Comparison of ENCODE assay signal across 8 worm cellular contexts in the genomic region with DNA sequence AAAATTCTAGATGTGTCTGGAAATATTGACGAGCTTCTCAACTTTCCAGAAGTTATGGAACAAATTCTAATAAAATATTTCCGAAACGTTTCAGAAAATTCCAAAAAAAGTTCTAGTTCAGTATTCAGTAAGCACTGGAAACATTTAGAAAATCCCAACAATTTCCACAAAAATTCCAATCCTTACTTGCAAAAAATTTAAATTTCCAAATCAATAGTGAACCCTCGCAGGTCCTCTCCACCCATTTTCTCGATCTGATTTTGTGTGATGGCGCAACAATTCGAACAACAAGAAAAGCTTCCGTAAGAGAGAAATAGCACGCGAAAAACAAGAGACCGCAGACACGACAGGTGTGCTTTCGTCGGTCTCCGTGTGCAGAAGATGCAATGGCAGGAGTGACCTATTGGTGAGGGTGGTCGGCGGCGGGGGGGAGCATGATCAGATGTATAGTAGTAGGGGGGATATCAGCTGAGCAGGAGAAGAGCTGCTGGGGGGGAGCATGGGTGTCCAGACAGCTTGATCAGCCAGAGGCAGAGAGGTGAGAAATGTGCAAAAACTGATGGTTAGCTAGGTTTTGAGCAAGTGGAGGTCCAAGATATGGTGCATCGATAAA.
TF ChIP-seq lines count a peak whose summit lies in the region.

No protein-coding gene starts in this region.

TF ChIP-seq in whole organism, L1 larva, 84 proteins besides CTCF, POLR2A, EP300 and RAD21 (continues in another document):
- TF ChIP-seq lin-35 (GFP tag; optimal IDR thresholded peaks at IDR 0.05; lab: Kevin White, UChicago) = no peak
- TF ChIP-seq fos-1 (tag; optimal IDR thresholded peaks at IDR 0.05; lab: Kevin White, UChicago) = no peak
- TF ChIP-seq nhr-71 (tag; optimal IDR thresholded peaks at IDR 0.05; lab: Kevin White, UChicago) = peak; percentile 50
- peak; percentile 73 for TF ChIP-seq rnt-1 (tag; optimal IDR thresholded peaks at IDR 0.05; lab: Kevin White, UChicago)
- TF ChIP-seq tbx-2 (tag; optimal IDR thresholded peaks at IDR 0.05; lab: Kevin White, UChicago) = no peak
- TF ChIP-seq unc-86 (tag; optimal IDR thresholded peaks at IDR 0.05; lab: Kevin White, UChicago) = no peak
- TF ChIP-seq nhr-19 (GFP tag; conservative IDR thresholded peaks at IDR 0.05; lab: Robert Waterston, UW) = peak; percentile 32
- TF ChIP-seq efl-1 (optimal IDR thresholded peaks at IDR 0.05; lab: Kevin White, UChicago) = no peak
- peak in 1 of 2 experiments; percentile 37 for TF ChIP-seq efl-1 (GFP tag; optimal IDR thresholded peaks at IDR 0.05 in 1 of 2; lab: Kevin White, UChicago)
- TF ChIP-seq efl-3 (GFP tag; optimal IDR thresholded peaks at IDR 0.05; lab: Kevin White, UChicago) = no peak

TF ChIP-seq in whole organism, L2 larva, 48 proteins besides CTCF, POLR2A, EP300 and RAD21:
- no peak for TF ChIP-seq nhr-21 (tag; optimal IDR thresholded peaks at IDR 0.05; lab: Kevin White, UChicago)
- no peak for TF ChIP-seq nhr-10 (tag; optimal IDR thresholded peaks at IDR 0.05; lab: Kevin White, UChicago)
- TF ChIP-seq F13H6.1 (tag; optimal IDR thresholded peaks at IDR 0.05; lab: Kevin White, UChicago) = peak; percentile 72

TF ChIP-seq in whole organism, L3 larva, 47 proteins besides CTCF, POLR2A, EP300 and RAD21:
- TF ChIP-seq nfya-1 (tag; optimal IDR thresholded peaks at IDR 0.05; lab: Kevin White, UChicago; ENCODE audit: insufficient read depth) = peak; percentile 1
- no peak for TF ChIP-seq pha-4 (tag; optimal IDR thresholded peaks at IDR 0.05; lab: Kevin White, UChicago)

TF ChIP-seq in whole organism, L4 larva, 104 proteins besides CTCF, POLR2A, EP300 and RAD21:
- no peak for TF ChIP-seq vab-7 (GFP tag; IDR thresholded peaks at IDR 0.05; lab: Robert Waterston, UW)
- TF ChIP-seq aha-1 (tag; lab: Kevin White, UChicago) = peak; percentile 96
- no peak for TF ChIP-seq Y48G9A.11 (GFP tag; IDR thresholded peaks at IDR 0.05; lab: Robert Waterston, UW)
- no peak for TF ChIP-seq ceh-32 (tag; optimal IDR thresholded peaks at IDR 0.05; lab: Kevin White, UChicago; ENCODE audit: poor library complexity)
- no peak for TF ChIP-seq lim-7 (GFP tag; IDR thresholded peaks at IDR 0.05; lab: Robert Waterston, UW)
- peak; percentile 48 for TF ChIP-seq hlh-11 (tag; optimal IDR thresholded peaks at IDR 0.05; lab: Kevin White, UChicago)
- no peak for TF ChIP-seq ces-1 (GFP tag; optimal IDR thresholded peaks at IDR 0.05; lab: Kevin White, UChicago)
- no peak for TF ChIP-seq ztf-7 (tag; optimal IDR thresholded peaks at IDR 0.05; lab: Kevin White, UChicago)
- no peak for TF ChIP-seq lir-3 (tag; optimal IDR thresholded peaks at IDR 0.05; lab: Kevin White, UChicago)
- TF ChIP-seq madf-9 (GFP tag; conservative IDR thresholded peaks at IDR 0.05; lab: Robert Waterston, UW) = no peak
- TF ChIP-seq ceh-28 (tag; optimal IDR thresholded peaks at IDR 0.05; lab: Kevin White, UChicago) = no peak
- TF ChIP-seq set-16 (GFP tag; IDR thresholded peaks at IDR 0.05; lab: Robert Waterston, UW) = peak; percentile 62
- TF ChIP-seq ZK337.2 (GFP tag; IDR thresholded peaks at IDR 0.05; lab: Robert Waterston, UW) = 0 out of 2 replicates have a peak, but pooled peaks have one; percentile 22
- TF ChIP-seq madf-5 (GFP tag; IDR thresholded peaks at IDR 0.05; lab: Robert Waterston, UW) = no peak

TF ChIP-seq in whole organism, early embryonic, 17 proteins besides CTCF, POLR2A, EP300 and RAD21:
- no peak for TF ChIP-seq B0310.2 (tag; optimal IDR thresholded peaks at IDR 0.05; lab: Kevin White, UChicago)
- no peak for TF ChIP-seq tra-4 (tag; optimal IDR thresholded peaks at IDR 0.05; lab: Kevin White, UChicago)
- peak; percentile 52 for TF ChIP-seq hmg-4 (GFP tag; optimal IDR thresholded peaks at IDR 0.05; lab: Kevin White, UChicago)

TF ChIP-seq in whole organism, late embryonic, 69 proteins besides CTCF, POLR2A, EP300 and RAD21:
- TF ChIP-seq ceh-18 (tag; optimal IDR thresholded peaks at IDR 0.05; lab: Kevin White, UChicago) (peak; percentile 34), nfya-1 (tag; optimal IDR thresholded peaks at IDR 0.05; lab: Kevin White, UChicago) (peak; percentile 29), pha-2 (tag; optimal IDR thresholded peaks at IDR 0.05; lab: Kevin White, UChicago) (no peak), unc-55 (GFP tag; optimal IDR thresholded peaks at IDR 0.05; lab: Kevin White, UChicago) (peak; percentile 40), eyg-1 (tag; optimal IDR thresholded peaks at IDR 0.05; lab: Kevin White, UChicago) (no peak), ceh-19 (GFP tag; optimal IDR thresholded peaks at IDR 0.05; lab: Kevin White, UChicago) (peak; percentile 1), rnt-1 (tag; optimal IDR thresholded peaks at IDR 0.05; lab: Kevin White, UChicago) (peak; percentile 10), Y22D7AL.16 (tag; optimal IDR thresholded peaks at IDR 0.05; lab: Kevin White, UChicago) (no peak), ama-1 (optimal IDR thresholded peaks at IDR 0.05; lab: Kevin White, UChicago) (no peak)

TF ChIP-seq in whole organism, mixed stage, embryonic, 35 proteins besides CTCF, POLR2A, EP300 and RAD21 (continues in another document):
- no peak for TF ChIP-seq elt-1 (tag; optimal IDR thresholded peaks at IDR 0.05; lab: Kevin White, UChicago; ENCODE audit: borderline replicate concordance, insufficient read depth)
- peak; percentile 11 for TF ChIP-seq M03D4.4 (tag; optimal IDR thresholded peaks at IDR 0.05; lab: Kevin White, UChicago)
- no peak for TF ChIP-seq snpc-4 (tag; optimal IDR thresholded peaks at IDR 0.05; lab: Kevin White, UChicago)
- TF ChIP-seq nhr-76 (tag; optimal IDR thresholded peaks at IDR 0.05; lab: Kevin White, UChicago) = no peak
- TF ChIP-seq unc-120 (tag; optimal IDR thresholded peaks at IDR 0.05; lab: Kevin White, UChicago; ENCODE audit: poor library complexity, severe bottlenecking) = peak; percentile 21
- TF ChIP-seq nhr-2 (tag; optimal IDR thresholded peaks at IDR 0.05; lab: Kevin White, UChicago) = no peak
- no peak for TF ChIP-seq unc-39 (tag; optimal IDR thresholded peaks at IDR 0.05; lab: Kevin White, UChicago)
- TF ChIP-seq cnd-1 (tag; optimal IDR thresholded peaks at IDR 0.05; lab: Kevin White, UChicago) = peak; percentile 44
- TF ChIP-seq unc-62 (GFP tag; optimal IDR thresholded peaks at IDR 0.05; lab: Kevin White, UChicago) = no peak
- TF ChIP-seq flh-1 (GFP tag; optimal IDR thresholded peaks at IDR 0.05; lab: Kevin White, UChicago) = no peak
- TF ChIP-seq nhr-12 (tag; optimal IDR thresholded peaks at IDR 0.05; lab: Kevin White, UChicago) = no peak
- no peak for TF ChIP-seq blmp-1 (tag; optimal IDR thresholded peaks at IDR 0.05; lab: Kevin White, UChicago)
- TF ChIP-seq hlh-1 (tag; optimal IDR thresholded peaks at IDR 0.05; lab: Kevin White, UChicago) = peak; percentile 94
- no peak for TF ChIP-seq drap-1 (GFP tag; optimal IDR thresholded peaks at IDR 0.05; lab: Kevin White, UChicago)
- no peak for TF ChIP-seq lin-13 (tag; optimal IDR thresholded peaks at IDR 0.05; lab: Kevin White, UChicago)
- TF ChIP-seq mep-1 (tag; optimal IDR thresholded peaks at IDR 0.05; lab: Kevin White, UChicago) = no peak
- TF ChIP-seq sptf-1 (tag; optimal IDR thresholded peaks at IDR 0.05; lab: Kevin White, UChicago) = no peak
- no peak for TF ChIP-seq pha-4 (tag; optimal IDR thresholded peaks at IDR 0.05; lab: Kevin White, UChicago)
- no peak for TF ChIP-seq ceh-83 (GFP tag; optimal IDR thresholded peaks at IDR 0.05; lab: Kevin White, UChicago)
- no peak for TF ChIP-seq ceh-43 (GFP tag; optimal IDR thresholded peaks at IDR 0.05; lab: Kevin White, UChicago)
- TF ChIP-seq nhr-28 (tag; optimal IDR thresholded peaks at IDR 0.05; lab: Kevin White, UChicago) = no peak
- TF ChIP-seq sem-2 (GFP tag; optimal IDR thresholded peaks at IDR 0.05; lab: Kevin White, UChicago) = no peak
- no peak for TF ChIP-seq nhr-237 (tag; optimal IDR thresholded peaks at IDR 0.05; lab: Kevin White, UChicago)
- TF ChIP-seq tbx-8 (GFP tag; optimal IDR thresholded peaks at IDR 0.05; lab: Kevin White, UChicago) = no peak

TF ChIP-seq in whole organism, young adult, 124 proteins besides CTCF, POLR2A, EP300 and RAD21:
- TF ChIP-seq egrh-3 (GFP tag; IDR thresholded peaks at IDR 0.05; lab: Robert Waterston, UW) = peak; percentile 21; the same call in 1 of the 2 replicates
- TF ChIP-seq hmg-1.2 (GFP tag; IDR thresholded peaks at IDR 0.05; lab: Robert Waterston, UW) = peak; percentile 23; the same call in 1 of the 2 replicates
- no peak for TF ChIP-seq T26A5.8 (tag; optimal IDR thresholded peaks at IDR 0.05; lab: Kevin White, UChicago)
- TF ChIP-seq zfh-2 (GFP tag; conservative IDR thresholded peaks at IDR 0.05; lab: Robert Waterston, UW) = peak; percentile 82
- TF ChIP-seq die-1 (tag; optimal IDR thresholded peaks at IDR 0.05; lab: Kevin White, UChicago) = no peak
- no peak for TF ChIP-seq unc-62 (GFP tag; optimal IDR thresholded peaks at IDR 0.05; lab: Kevin White, UChicago)
